Worm (Caenorhabditis elegans) whole organism, L4 larva: ENCODE measurements around the gene ubxn-5.

Experiments used
- D1046.2 ChIP-seq: fragments of 200-800 bp; sonication (Bioruptor generic); IDR thresholded peaks from 2 replicates; pipeline ENCODE4 v1.3.6; 2022; ENCODE audit warnings: missing genetic modification characterization, missing compliant biosample characterization
- F10B5.3 ChIP-seq: sonication (generic microtip); optimal IDR thresholded peaks from 2 replicates; lab custom pipeline; 2016; ENCODE audit warnings: mild to moderate bottlenecking, missing genetic modification characterization, missing compliant biosample characterization
- F44E2.7 ChIP-seq: fragments of 200-800 bp; sonication (Bioruptor generic); IDR thresholded peaks from 2 replicates; pipeline ENCODE4 v2.1.2; 2022; ENCODE audit warnings: missing genetic modification characterization, missing compliant biosample characterization
- F49E8.2 ChIP-seq: sonication (generic microtip); optimal IDR thresholded peaks from 2 replicates; lab custom pipeline; 2016; ENCODE audit warnings: missing compliant biosample characterization, mild to moderate bottlenecking, missing genetic modification characterization, borderline replicate concordance
- Y5F2A.4 ChIP-seq: fragments of 200-800 bp; sonication (Bioruptor generic); optimal IDR thresholded peaks from 2 replicates; lab custom pipeline; 2018; ENCODE audit warnings: mild to moderate bottlenecking, missing genetic modification characterization, missing compliant biosample characterization
- ZK546.5 ChIP-seq, 2 experiments: sonication (generic microtip); optimal IDR thresholded peaks; 2 replicates each; lab custom pipeline; 2017; ENCODE audit warnings: missing biosample characterization in 2 of 2, missing genetic modification characterization in 2 of 2
- aha-1 ChIP-seq: fragments of 150-350 bp; peaks from one replicate; lab custom pipeline; 2014; ENCODE audit warnings: missing biosample characterization, missing genetic modification characterization
- aly-2 ChIP-seq: sonication (generic microtip); optimal IDR thresholded peaks from 2 replicates; lab custom pipeline; 2018; ENCODE audit warnings: missing biosample characterization, missing genetic modification characterization
- ceh-20 ChIP-seq: fragments of 200-800 bp; sonication (Bioruptor generic); IDR thresholded peaks from 2 replicates; pipeline ENCODE4 v1.3.6; 2022; ENCODE audit warnings: missing genetic modification reagents, missing genetic modification characterization, missing compliant biosample characterization
- ceh-28 ChIP-seq: fragments of 150-350 bp; optimal IDR thresholded peaks from 2 replicates; lab custom pipeline; 2014; ENCODE audit warnings: missing biosample characterization, missing genetic modification reagents, missing genetic modification characterization
- ceh-82 ChIP-seq: sonication (generic microtip); optimal IDR thresholded peaks from 2 replicates; lab custom pipeline; 2017; ENCODE audit warnings: missing biosample characterization, missing genetic modification characterization
- cey-2 ChIP-seq: sonication (generic microtip); optimal IDR thresholded peaks from 3 replicates; lab custom pipeline; 2017; ENCODE audit warnings: missing genetic modification characterization, mild to moderate bottlenecking, missing compliant biosample characterization, antibody characterized with exemption, borderline replicate concordance; ENCODE audit not compliant: insufficient read depth
- dmd-6 ChIP-seq: fragments of 200-800 bp; sonication (Bioruptor generic); IDR thresholded peaks from 2 replicates; pipeline ENCODE4 v1.3.6; 2022; ENCODE audit warnings: missing genetic modification reagents, missing genetic modification characterization, missing compliant biosample characterization
- fos-1 ChIP-seq: fragments of 150-350 bp; optimal IDR thresholded peaks from 2 replicates; lab custom pipeline; 2014; ENCODE audit warnings: missing biosample characterization, missing genetic modification characterization
- hif-1 ChIP-seq, 2 experiments: sonication (generic microtip); optimal IDR thresholded peaks; 2 replicates each; lab custom pipeline; 2016 to 2017; ENCODE audit warnings: missing compliant biosample characterization in 2 of 2, missing genetic modification characterization in 2 of 2, missing genetic modification reagents in 2 of 2, missing genotype in 2 of 2, mild to moderate bottlenecking in 1 of 2
- hlh-11 ChIP-seq: fragments of 200-800 bp; sonication (Bioruptor generic); optimal IDR thresholded peaks from 2 replicates; lab custom pipeline; 2018; ENCODE audit warnings: mild to moderate bottlenecking, missing genetic modification characterization, missing compliant biosample characterization
- hlh-30 ChIP-seq: sonication (generic microtip); optimal IDR thresholded peaks from 2 replicates; lab custom pipeline; 2017; ENCODE audit warnings: antibody characterized with exemption, mild to moderate bottlenecking, missing genetic modification characterization, missing compliant biosample characterization; ENCODE audit not compliant: insufficient read depth
- hmg-1.1 ChIP-seq: fragments of 200-800 bp; sonication (Bioruptor generic); IDR thresholded peaks from 2 replicates; pipeline ENCODE4 v1.3.6; 2022; ENCODE audit warnings: missing genetic modification reagents, missing genetic modification characterization, missing compliant biosample characterization
- lin-29 ChIP-seq: fragments of 200-800 bp; sonication (Bioruptor generic); IDR thresholded peaks from 2 replicates; pipeline ENCODE4 v1.3.6; 2022; ENCODE audit warnings: missing genetic modification reagents, missing genetic modification characterization, missing compliant biosample characterization
- lin-39 ChIP-seq: fragments of 150-350 bp; optimal IDR thresholded peaks from 2 replicates; lab custom pipeline; 2014; ENCODE audit warnings: missing biosample characterization, missing genetic modification reagents, missing genetic modification characterization
- lsy-2 ChIP-seq, 2 experiments: fragments of 150-350 bp in 1 of 2; sonication (generic microtip) in 1 of 2; optimal IDR thresholded peaks; 2 replicates each; lab custom pipeline; 2014 to 2017; ENCODE audit warnings: missing biosample characterization in 2 of 2, missing genetic modification characterization in 2 of 2
- madf-5 ChIP-seq, 2 experiments: fragments of 200-800 bp; sonication (Bioruptor generic); IDR thresholded peaks; 2 replicates each; pipeline ENCODE4 v1.3.6; 2022; ENCODE audit warnings: missing compliant biosample characterization in 2 of 2, missing genetic modification characterization in 2 of 2
- mdl-1 ChIP-seq, 2 experiments: fragments of 150-350 bp in 1 of 2; sonication (generic microtip) in 1 of 2; optimal IDR thresholded peaks; 2 replicates each; lab custom pipeline; 2014 to 2017; ENCODE audit warnings: missing biosample characterization in 2 of 2, missing genetic modification characterization in 2 of 2
- mes-2 ChIP-seq: sonication (generic microtip); optimal IDR thresholded peaks from 2 replicates; lab custom pipeline; 2016; ENCODE audit warnings: missing genotype, mild to moderate bottlenecking, missing genetic modification characterization, missing compliant biosample characterization; ENCODE audit not compliant: poor library complexity, severe bottlenecking
- mxl-2 ChIP-seq: fragments of 200-800 bp; sonication (Bioruptor generic); conservative IDR thresholded peaks from 2 replicates; pipeline ENCODE4 v1.3.6; 2022; ENCODE audit warnings: missing genetic modification reagents, missing genetic modification characterization, missing compliant biosample characterization
- mxl-3 ChIP-seq: fragments of 200-800 bp; sonication (Bioruptor generic); optimal IDR thresholded peaks from 2 replicates; lab custom pipeline; 2018; ENCODE audit warnings: mild to moderate bottlenecking, missing genetic modification characterization, missing compliant biosample characterization
- nhr-11 ChIP-seq: fragments of 150-350 bp; optimal IDR thresholded peaks from 2 replicates; lab custom pipeline; 2014; ENCODE audit warnings: missing biosample characterization, missing genetic modification characterization
- nhr-111 ChIP-seq: fragments of 200-800 bp; sonication (Bioruptor generic); optimal IDR thresholded peaks from 2 replicates; lab custom pipeline; 2018; ENCODE audit warnings: mild to moderate bottlenecking, missing genetic modification characterization, missing compliant biosample characterization
- nhr-48 ChIP-seq: sonication (generic microtip); optimal IDR thresholded peaks from 2 replicates; lab custom pipeline; 2016; ENCODE audit warnings: mild to moderate bottlenecking, missing genetic modification characterization, missing compliant biosample characterization
- nhr-77 ChIP-seq: fragments of 150-350 bp; optimal IDR thresholded peaks from 2 replicates; lab custom pipeline; 2014; ENCODE audit warnings: missing biosample characterization, missing genetic modification characterization
- pha-4 ChIP-seq, 2 experiments: fragments of 150-350 bp in 1 of 2; fragments of 200-800 bp in 1 of 2; sonication (Bioruptor generic) in 1 of 2; IDR thresholded peaks in 1 of 2; optimal IDR thresholded peaks in 1 of 2; 2 replicates each; pipeline versions ENCODE4 v1.3.6 to Lab custom; 2014 to 2022; ENCODE audit warnings: missing genetic modification characterization in 2 of 2, missing genetic modification reagents in 2 of 2, missing biosample characterization in 1 of 2, missing compliant biosample characterization in 1 of 2
- rbr-2 ChIP-seq: sonication (generic microtip); optimal IDR thresholded peaks from 2 replicates; lab custom pipeline; 2016; ENCODE audit warnings: missing genotype, missing genetic modification characterization, missing compliant biosample characterization
- tag-97 ChIP-seq: fragments of 200-800 bp; sonication (Bioruptor generic); IDR thresholded peaks from 2 replicates; pipeline ENCODE4 v1.3.6; 2022; ENCODE audit warnings: missing genetic modification characterization, missing compliant biosample characterization
- unc-39 ChIP-seq: sonication (generic microtip); optimal IDR thresholded peaks from 2 replicates; lab custom pipeline; 2017; ENCODE audit warnings: missing biosample characterization, missing genetic modification characterization
- unc-62 ChIP-seq, 3 experiments: fragments of 150-350 bp in 1 of 3; sonication (generic microtip); optimal IDR thresholded peaks in 2 of 3; peaks in 1 of 3; 1 replicate in 1 of 3; 2 replicates in 2 of 3; lab custom pipeline; 2014 to 2017; ENCODE audit warnings: missing biosample characterization in 3 of 3, missing genetic modification characterization in 3 of 3, missing genetic modification reagents in 3 of 3, missing genotype in 1 of 3
- vab-7 ChIP-seq: fragments of 200-800 bp; sonication (Bioruptor generic); IDR thresholded peaks from 2 replicates; pipeline ENCODE4 v1.3.6; 2022; ENCODE audit warnings: missing genetic modification reagents, missing genetic modification characterization, missing compliant biosample characterization
- zfp-3 ChIP-seq: fragments of 200-800 bp; sonication (Bioruptor generic); conservative IDR thresholded peaks from 2 replicates; pipeline ENCODE4 v1.3.6; 2022; ENCODE audit warnings: missing genetic modification reagents, missing genetic modification characterization, missing compliant biosample characterization
- ztf-11 ChIP-seq: fragments of 150-350 bp; optimal IDR thresholded peaks from 2 replicates; lab custom pipeline; 2014; ENCODE audit warnings: missing biosample characterization, missing genetic modification characterization

The ubxn-5 gene

ce11 chrII:10204428-10205049, 29.8 kb downstream of the ubxn-5 start (continued):
- TF ChIP-seq cey-2 (tag; lab: Kevin White, UChicago) (no peak), nhr-48 (tag; lab: Kevin White, UChicago) (no peak), madf-5 (GFP tag; IDR thresholded peaks at IDR 0.05; lab: Robert Waterston, UW) (no peak), nhr-11 (peak; percentile 60), ceh-20 (no peak), F49E8.2 (no peak), rbr-2 (no peak), hlh-30 (peak; percentile 19), fos-1 (tag; lab: Kevin White, UChicago) (no peak)
- TF ChIP-seq, all 104 proteins: peak for 4

- TF ChIP-seq F49E8.2 (no peak), aly-2 (tag; lab: Kevin White, UChicago) (no peak), pha-4 (GFP tag; IDR thresholded peaks at IDR 0.05; lab: Robert Waterston, UW) (no peak), pha-4 (tag; optimal IDR thresholded peaks at IDR 0.05; lab: Kevin White, UChicago) (no peak), lin-39 (tag; lab: Kevin White, UChicago) (no peak), nhr-111 (GFP tag; lab: Kevin White, UChicago) (no peak), ztf-11 (tag; lab: Kevin White, UChicago) (no peak), mxl-3 (GFP tag; lab: Kevin White, UChicago) (no peak), aha-1 (no peak), lin-29 (GFP tag; lab: Robert Waterston, UW) (no peak), mxl-2 (GFP tag; lab: Robert Waterston, UW) (no peak), unc-62 (GFP tag; optimal IDR thresholded peaks at IDR 0.05 in 1 of 2; lab: Kevin White, UChicago) (no peak), unc-62 (tag; optimal IDR thresholded peaks at IDR 0.05; lab: Kevin White, UChicago) (no peak), dmd-6 (GFP tag; lab: Robert Waterston, UW) (no peak), vab-7 (GFP tag; lab: Robert Waterston, UW) (no peak), hmg-1.1 (no peak), D1046.2 (GFP tag; lab: Robert Waterston, UW) (no peak), Y5F2A.4 (GFP tag; lab: Kevin White, UChicago) (no peak), F10B5.3 (tag; lab: Kevin White, UChicago) (no peak), nhr-77 (no peak), unc-39 (tag; lab: Kevin White, UChicago) (no peak)
Observed at ce11 chrII:10203765-10204164, 30.5 kb downstream of the ubxn-5 start.

- TF ChIP-seq tag-97 (GFP tag; lab: Robert Waterston, UW) (no peak), unc-62 (GFP tag; optimal IDR thresholded peaks at IDR 0.05 in 1 of 2; lab: Kevin White, UChicago) (no peak), unc-62 (tag; optimal IDR thresholded peaks at IDR 0.05; lab: Kevin White, UChicago) (no peak), ZK546.5 (tag; optimal IDR thresholded peaks at IDR 0.05; lab: Kevin White, UChicago) (no peak), mxl-3 (GFP tag; lab: Kevin White, UChicago) (no peak), F44E2.7 (GFP tag; lab: Robert Waterston, UW) (no peak), nhr-11 (peak; percentile 32)
Observed at ce11 chrII:10203067-10203466, 31.2 kb downstream of the ubxn-5 start.

- TF ChIP-seq zfp-3 (GFP tag; lab: Robert Waterston, UW) (no peak), ceh-28 (tag; lab: Kevin White, UChicago) (no peak), lsy-2 (tag; optimal IDR thresholded peaks at IDR 0.05; lab: Kevin White, UChicago) (peak in 1 of 2 experiments; percentile 9), hlh-30 (peak; percentile 60), nhr-11 (peak; percentile 61), hmg-1.1 (peak; percentile 71), ceh-82 (tag; lab: Kevin White, UChicago) (no peak), hlh-11 (tag; lab: Kevin White, UChicago) (peak; percentile 59), aha-1 (peak; percentile 38), F10B5.3 (tag; lab: Kevin White, UChicago) (no peak), mdl-1 (tag; optimal IDR thresholded peaks at IDR 0.05; lab: Kevin White, UChicago) (peak in 1 of 2 experiments; percentile 18), hif-1 (tag; optimal IDR thresholded peaks at IDR 0.05; lab: Kevin White, UChicago) (peak in 1 of 2 experiments; percentile 1), rbr-2 (peak; percentile 22), mes-2 (tag; lab: Kevin White, UChicago) (peak; percentile 26)
Observed at ce11 chrII:10202275-10202674, 32.0 kb downstream of the ubxn-5 start.
